Worm (Caenorhabditis elegans) whole organism, L2 larva: Measurements from ENCODE around the gene F42F12.4.

Experiments used
- C34F6.9 ChIP-seq: fragments of 150-350 bp; optimal IDR thresholded peaks from 2 replicates; lab custom pipeline; 2014; ENCODE audit warnings: missing biosample characterization, missing genetic modification characterization
- Y55F3AM.14 ChIP-seq: fragments of 200-800 bp; sonication (Bioruptor generic); optimal IDR thresholded peaks from 2 replicates; lab custom pipeline; 2018; ENCODE audit warnings: mild to moderate bottlenecking, missing genetic modification characterization, missing compliant biosample characterization
- alr-1 ChIP-seq: fragments of 150-350 bp; optimal IDR thresholded peaks from 2 replicates; lab custom pipeline; 2014; ENCODE audit warnings: missing biosample characterization, missing genetic modification characterization
- aly-2 ChIP-seq: fragments of 150-350 bp; optimal IDR thresholded peaks from 2 replicates; lab custom pipeline; 2014; ENCODE audit warnings: missing biosample characterization, missing genetic modification characterization
- ama-1 ChIP-seq: fragments of 150-350 bp; optimal IDR thresholded peaks from 2 replicates; lab custom pipeline; 2018; ENCODE audit warnings: inconsistent platforms
- ceh-16 ChIP-seq: fragments of 150-350 bp; optimal IDR thresholded peaks from 2 replicates; lab custom pipeline; 2014; ENCODE audit warnings: missing biosample characterization, missing genetic modification characterization
- ceh-82 ChIP-seq: fragments of 150-350 bp; optimal IDR thresholded peaks from 2 replicates; lab custom pipeline; 2014; ENCODE audit warnings: missing biosample characterization, missing genetic modification characterization
- crh-2 ChIP-seq: sonication (generic microtip); optimal IDR thresholded peaks from 2 replicates; lab custom pipeline; 2017; ENCODE audit warnings: missing biosample characterization, missing genetic modification characterization
- dmd-4 ChIP-seq: sonication (generic microtip); optimal IDR thresholded peaks from 2 replicates; lab custom pipeline; 2017; ENCODE audit warnings: missing biosample characterization, missing genetic modification characterization
- egl-27 ChIP-seq: sonication (generic microtip); optimal IDR thresholded peaks from 3 replicates; lab custom pipeline; 2017; ENCODE audit warnings: missing biosample characterization, missing genetic modification reagents, missing genetic modification characterization
- elt-1 ChIP-seq: fragments of 150-350 bp; optimal IDR thresholded peaks from 2 replicates; lab custom pipeline; 2014; ENCODE audit warnings: missing biosample characterization, missing genetic modification characterization
- elt-3 ChIP-seq: sonication (generic microtip); optimal IDR thresholded peaks from 2 replicates; lab custom pipeline; 2017; ENCODE audit warnings: missing biosample characterization, missing genetic modification characterization
- lin-11 ChIP-seq: fragments of 150-350 bp; sonication (generic microtip); optimal IDR thresholded peaks from 2 replicates; lab custom pipeline; 2014; ENCODE audit warnings: missing biosample characterization, missing genetic modification characterization, inconsistent platforms, mixed read lengths
- lin-13 ChIP-seq: fragments of 150-350 bp; optimal IDR thresholded peaks from 2 replicates; lab custom pipeline; 2014; ENCODE audit warnings: missing biosample characterization, missing genetic modification reagents, missing genetic modification characterization
- lin-39 ChIP-seq: fragments of 150-350 bp; optimal IDR thresholded peaks from 2 replicates; lab custom pipeline; 2014; ENCODE audit warnings: missing biosample characterization, missing genetic modification reagents, missing genetic modification characterization
- lsy-2 ChIP-seq, 2 experiments: fragments of 150-350 bp in 1 of 2; sonication (generic microtip) in 1 of 2; optimal IDR thresholded peaks; 2 replicates each; lab custom pipeline; 2014 to 2017; ENCODE audit warnings: missing biosample characterization in 2 of 2, missing genetic modification characterization in 2 of 2
- mbf-1 ChIP-seq: sonication (generic microtip); optimal IDR thresholded peaks from 2 replicates; lab custom pipeline; 2017; ENCODE audit warnings: missing biosample characterization, missing genetic modification characterization
- mdl-1 ChIP-seq, 2 experiments: fragments of 150-350 bp in 1 of 2; sonication (generic microtip) in 1 of 2; optimal IDR thresholded peaks; 2 replicates each; lab custom pipeline; 2017; ENCODE audit warnings: missing biosample characterization in 2 of 2, missing genetic modification characterization in 2 of 2
- nhr-11 ChIP-seq: fragments of 150-350 bp; optimal IDR thresholded peaks from 2 replicates; lab custom pipeline; 2014; ENCODE audit warnings: missing biosample characterization, missing genetic modification characterization
- nhr-12 ChIP-seq: fragments of 150-350 bp; optimal IDR thresholded peaks from 2 replicates; lab custom pipeline; 2014; ENCODE audit warnings: missing biosample characterization, missing genetic modification characterization
- nhr-129 ChIP-seq: fragments of 150-350 bp; optimal IDR thresholded peaks from 2 replicates; lab custom pipeline; 2014; ENCODE audit warnings: missing biosample characterization, missing genetic modification characterization
- nhr-6 ChIP-seq: fragments of 150-350 bp; optimal IDR thresholded peaks from 2 replicates; lab custom pipeline; 2014; ENCODE audit warnings: missing biosample characterization, missing genetic modification characterization
- nhr-77 ChIP-seq: fragments of 150-350 bp; optimal IDR thresholded peaks from 2 replicates; lab custom pipeline; 2014; ENCODE audit warnings: missing biosample characterization, missing genetic modification characterization
- peb-1 ChIP-seq: fragments of 150-350 bp; optimal IDR thresholded peaks from 2 replicates; lab custom pipeline; 2014; ENCODE audit warnings: missing biosample characterization, missing genetic modification characterization
- sem-4 ChIP-seq: fragments of 150-350 bp; optimal IDR thresholded peaks from 2 replicates; lab custom pipeline; 2014; ENCODE audit warnings: missing biosample characterization, missing genetic modification reagents, missing genetic modification characterization
- skn-1 ChIP-seq: sonication (generic microtip); optimal IDR thresholded peaks from 2 replicates; lab custom pipeline; 2017; ENCODE audit warnings: missing biosample characterization, missing genetic modification characterization
- sma-3 ChIP-seq: sonication (generic microtip); optimal IDR thresholded peaks from 2 replicates; lab custom pipeline; 2016; ENCODE audit warnings: missing genetic modification reagents, missing genetic modification characterization, missing compliant biosample characterization
- sma-9 ChIP-seq, 2 experiments: fragments of 150-350 bp in 1 of 2; sonication (generic microtip) in 1 of 2; optimal IDR thresholded peaks; 2 replicates each; lab custom pipeline; 2014 to 2016; ENCODE audit warnings: missing genetic modification characterization in 2 of 2, mild to moderate bottlenecking in 1 of 2, missing biosample characterization in 1 of 2, missing compliant biosample characterization in 1 of 2, missing genetic modification reagents in 1 of 2, moderate library complexity in 1 of 2
- snpc-4 ChIP-seq: fragments of 150-350 bp; optimal IDR thresholded peaks from 2 replicates; lab custom pipeline; 2014; ENCODE audit warnings: missing biosample characterization, missing genetic modification characterization
- unc-39 ChIP-seq: fragments of 150-350 bp; optimal IDR thresholded peaks from 2 replicates; lab custom pipeline; 2014; ENCODE audit warnings: missing biosample characterization, missing genetic modification characterization
- unc-55 ChIP-seq: fragments of 150-350 bp; sonication (generic microtip); optimal IDR thresholded peaks from 3 replicates; lab custom pipeline; 2014; ENCODE audit warnings: missing biosample characterization, missing genetic modification reagents, missing genetic modification characterization
- unc-62 ChIP-seq: fragments of 150-350 bp; optimal IDR thresholded peaks from 2 replicates; lab custom pipeline; 2014; ENCODE audit warnings: missing biosample characterization, missing genetic modification reagents, missing genetic modification characterization
- zag-1 ChIP-seq: fragments of 150-350 bp; optimal IDR thresholded peaks from 2 replicates; lab custom pipeline; 2014; ENCODE audit warnings: missing biosample characterization, missing genetic modification characterization

Gene F42F12.4

ce11 chrX:12331795-12332194 is 21.0 kb downstream of the F42F12.4 start, which contains the start of gene srd-46:
Gene srd-46 (plus strand): TSS chrX:12332095.
- no peak for TF ChIP-seq elt-3 (tag; lab: Kevin White, UChicago)
- TF ChIP-seq sma-9 (GFP tag; optimal IDR thresholded peaks at IDR 0.05; lab: Kevin White, UChicago): no peak
- TF ChIP-seq sma-9 (tag; optimal IDR thresholded peaks at IDR 0.05; lab: Kevin White, UChicago): no peak
- no peak for TF ChIP-seq sem-4 (tag; lab: Kevin White, UChicago)
- TF ChIP-seq alr-1 (tag; lab: Kevin White, UChicago): no peak
- no peak for TF ChIP-seq lin-13 (GFP tag; lab: Kevin White, UChicago)

DNA sequence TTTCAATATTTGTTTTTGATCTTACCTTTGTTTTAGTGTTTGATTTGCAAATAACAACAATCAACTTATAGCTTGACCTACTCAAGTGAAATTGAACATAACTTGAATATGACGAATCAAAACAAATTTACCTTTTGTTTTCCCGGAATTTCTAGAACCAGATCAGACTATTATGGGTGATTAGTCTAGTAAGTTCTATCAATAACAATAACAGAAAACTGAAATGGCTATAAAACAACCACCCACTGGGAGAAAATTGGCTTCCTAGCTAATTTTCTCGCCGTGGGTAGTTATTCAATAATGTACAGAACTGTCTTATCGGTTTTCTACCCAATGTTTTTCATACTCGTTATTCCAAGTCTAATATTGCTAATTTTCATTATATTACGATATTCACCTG is 24.1 kb downstream of the F42F12.4 start, which contains the start of gene srd-45:
srd-45 (plus strand) TSS at position 301 of the 400 bp plus-strand sequence.
- TF ChIP-seq unc-55 (GFP tag; lab: Kevin White, UChicago) (no peak), elt-1 (tag; lab: Kevin White, UChicago) (no peak), ceh-16 (tag; lab: Kevin White, UChicago) (no peak), Y55F3AM.14 (GFP tag; lab: Kevin White, UChicago) (no peak)
- TF ChIP-seq, all 48 proteins: peak for 0

DNA sequence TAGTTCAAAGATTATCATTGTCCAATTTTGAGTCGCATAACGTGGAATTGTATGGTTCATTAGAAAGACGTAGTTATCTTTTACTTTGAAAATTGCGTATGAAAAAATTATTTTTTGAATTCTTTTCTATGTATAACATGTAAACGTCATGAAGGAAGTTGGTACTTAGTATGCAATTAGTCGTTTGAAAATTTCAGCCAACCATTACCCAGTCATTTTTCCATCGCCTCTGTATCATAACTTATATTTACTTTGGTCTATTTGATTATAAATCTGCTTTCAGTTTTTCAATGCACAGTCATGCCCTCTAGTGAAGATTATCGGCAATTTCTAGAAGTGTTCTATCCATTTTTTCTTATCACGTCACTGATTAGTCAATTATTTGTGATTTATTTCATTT is 26.3 kb downstream of the F42F12.4 start, which contains the start of gene srd-41:
srd-41 (plus strand) TSS at position 301 of the 400 bp plus-strand sequence.
- TF ChIP-seq sma-3 (GFP tag; lab: Kevin White, UChicago): no peak
- no peak for TF ChIP-seq ceh-82
- no peak for TF ChIP-seq unc-39 (tag; lab: Kevin White, UChicago)
- TF ChIP-seq peb-1: no peak
- no peak for TF ChIP-seq crh-2
- no peak for TF ChIP-seq skn-1
- TF ChIP-seq lsy-2 (tag; optimal IDR thresholded peaks at IDR 0.05; lab: Kevin White, UChicago): no peak
- no peak for TF ChIP-seq nhr-77 (tag; lab: Kevin White, UChicago)
- no peak for TF ChIP-seq mdl-1 (tag; optimal IDR thresholded peaks at IDR 0.05; lab: Kevin White, UChicago)
- no peak for TF ChIP-seq zag-1 (tag; lab: Kevin White, UChicago)
- no peak for TF ChIP-seq egl-27

- no peak for TF ChIP-seq nhr-6 (tag; lab: Kevin White, UChicago)
- no peak for TF ChIP-seq snpc-4 (tag; lab: Kevin White, UChicago)
- no peak for TF ChIP-seq lsy-2 (tag; optimal IDR thresholded peaks at IDR 0.05; lab: Kevin White, UChicago)
- no peak for TF ChIP-seq lin-13 (GFP tag; lab: Kevin White, UChicago)
- TF ChIP-seq lin-11 (tag; lab: Kevin White, UChicago): no peak
- no peak for TF ChIP-seq nhr-12 (tag; lab: Kevin White, UChicago)
- no peak for TF ChIP-seq lin-39 (tag; lab: Kevin White, UChicago)
- no peak for TF ChIP-seq egl-27
- TF ChIP-seq nhr-11 (tag; lab: Kevin White, UChicago): no peak
- no peak for TF ChIP-seq mdl-1 (tag; optimal IDR thresholded peaks at IDR 0.05; lab: Kevin White, UChicago)
- no peak for TF ChIP-seq sma-9 (GFP tag; optimal IDR thresholded peaks at IDR 0.05; lab: Kevin White, UChicago)
- TF ChIP-seq sma-9 (tag; optimal IDR thresholded peaks at IDR 0.05; lab: Kevin White, UChicago): no peak
- no peak for TF ChIP-seq ama-1 (lab: Kevin White, UChicago)
- TF ChIP-seq skn-1: no peak
- TF ChIP-seq aly-2 (tag; lab: Kevin White, UChicago): no peak
- TF ChIP-seq unc-62 (GFP tag; lab: Kevin White, UChicago): no peak
- no peak for TF ChIP-seq elt-1 (tag; lab: Kevin White, UChicago)
- TF ChIP-seq Y55F3AM.14 (GFP tag; lab: Kevin White, UChicago): no peak
- TF ChIP-seq, all 48 proteins: peak for 0
Measured at ce11 chrX:12323439-12323838, 29.3 kb downstream of the F42F12.4 start, which contains the start of gene srd-40. Gene srd-40 (plus strand): TSS chrX:12323739.

ce11 chrX:12321357-12321756 is 31.4 kb downstream of the F42F12.4 start, which contains the start of gene F17A2.13:
Gene F17A2.13 (plus strand): TSS chrX:12321657.
- TF ChIP-seq ceh-16 (tag; lab: Kevin White, UChicago) (no peak), mbf-1 (tag; lab: Kevin White, UChicago) (no peak), C34F6.9 (tag; lab: Kevin White, UChicago) (no peak), elt-3 (tag; lab: Kevin White, UChicago) (no peak)

DNA sequence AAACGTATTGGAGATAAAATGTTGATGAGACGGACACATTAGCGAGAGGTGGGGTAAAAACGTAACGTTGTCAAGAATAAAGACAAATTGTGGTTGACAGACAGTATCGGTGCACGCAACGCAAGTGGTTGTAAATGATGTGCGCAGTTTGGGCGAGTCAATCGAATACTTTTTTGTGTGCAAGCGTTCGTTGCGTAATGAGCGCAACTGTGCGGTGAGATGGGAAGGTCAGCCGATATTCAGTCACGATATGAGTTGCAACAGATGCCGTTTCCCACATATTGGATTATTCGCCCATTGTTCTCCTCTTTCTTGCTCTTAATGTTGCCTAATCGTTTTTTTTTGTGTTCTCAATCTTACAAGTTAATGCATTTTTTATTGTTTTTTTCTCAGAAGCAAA is 32.0 kb downstream of the F42F12.4 start, which contains the start of gene ceh-40:
ceh-40 (minus strand) TSS at position 41 of the 400 bp plus-strand sequence.
- TF ChIP-seq ceh-16 (tag; lab: Kevin White, UChicago) (no peak), lsy-2 (tag; optimal IDR thresholded peaks at IDR 0.05; lab: Kevin White, UChicago) (no peak), aly-2 (tag; lab: Kevin White, UChicago) (no peak), dmd-4 (tag; lab: Kevin White, UChicago) (no peak), unc-55 (GFP tag; lab: Kevin White, UChicago) (no peak), unc-62 (GFP tag; lab: Kevin White, UChicago) (no peak), nhr-129 (tag; lab: Kevin White, UChicago) (no peak), snpc-4 (tag; lab: Kevin White, UChicago) (no peak), egl-27 (no peak), lin-11 (tag; lab: Kevin White, UChicago) (no peak), mbf-1 (tag; lab: Kevin White, UChicago) (no peak), alr-1 (tag; lab: Kevin White, UChicago) (no peak)
